Worm (Caenorhabditis elegans): ENCODE data around the gene T28A11.3.

DNA sequence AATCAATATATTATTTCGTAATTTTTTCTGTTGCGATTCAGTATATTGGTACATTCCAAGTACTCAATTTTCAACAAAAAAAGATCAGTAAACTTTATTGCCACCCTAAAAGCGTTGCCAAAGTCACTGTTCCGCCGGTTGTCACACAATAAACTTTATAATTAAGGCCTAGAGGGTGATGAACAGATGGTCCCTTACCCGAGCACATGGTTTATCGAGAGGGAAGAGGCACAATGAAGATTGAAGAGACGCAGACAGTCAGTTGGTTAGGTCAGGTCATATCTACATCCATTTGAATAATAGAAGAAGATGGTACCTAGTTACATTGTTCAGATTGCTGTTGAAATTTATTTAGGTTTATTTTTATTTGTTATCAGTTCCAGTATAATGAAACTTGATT lies 18.3 kb upstream of the T28A11.3 start:
- TF ChIP-seq T22C8.4 (GFP tag; IDR thresholded peaks at IDR 0.05) (no peak), ztf-23 (GFP tag; IDR thresholded peaks at IDR 0.05) (no peak)

Measured in whole organism, midembryonic.